Worm (Caenorhabditis elegans) whole organism, L2 larva: Measurements from ENCODE around the gene M04G7.1.
A peak's percentile ranks its signal among the peaks of the same experiment; 100 is the strongest.

ENCODE experiments used
- C34F6.9 ChIP-seq: fragments of 150-350 bp; optimal IDR thresholded peaks from 2 replicates; lab custom pipeline; 2014; ENCODE audit warnings: missing biosample characterization, missing genetic modification characterization
- R02D3.7 ChIP-seq: fragments of 150-350 bp; optimal IDR thresholded peaks from 2 replicates; lab custom pipeline; 2014; ENCODE audit warnings: missing biosample characterization, missing genetic modification characterization
- ZK546.5 ChIP-seq: sonication (generic microtip); optimal IDR thresholded peaks from 2 replicates; lab custom pipeline; 2017; ENCODE audit warnings: missing biosample characterization, missing genetic modification characterization
- alr-1 ChIP-seq: fragments of 150-350 bp; optimal IDR thresholded peaks from 2 replicates; lab custom pipeline; 2014; ENCODE audit warnings: missing biosample characterization, missing genetic modification characterization
- blmp-1 ChIP-seq: sonication (generic microtip); optimal IDR thresholded peaks from 2 replicates; lab custom pipeline; 2017; ENCODE audit warnings: missing genetic modification characterization, mild to moderate bottlenecking, missing compliant biosample characterization, antibody characterized with exemption, moderate library complexity; ENCODE audit not compliant: insufficient read depth
- ceh-16 ChIP-seq: fragments of 150-350 bp; optimal IDR thresholded peaks from 2 replicates; lab custom pipeline; 2014; ENCODE audit warnings: missing biosample characterization, missing genetic modification characterization
- crh-2 ChIP-seq: sonication (generic microtip); optimal IDR thresholded peaks from 2 replicates; lab custom pipeline; 2017; ENCODE audit warnings: missing biosample characterization, missing genetic modification characterization
- dmd-4 ChIP-seq: sonication (generic microtip); optimal IDR thresholded peaks from 2 replicates; lab custom pipeline; 2017; ENCODE audit warnings: missing biosample characterization, missing genetic modification characterization
- elt-1 ChIP-seq: fragments of 150-350 bp; optimal IDR thresholded peaks from 2 replicates; lab custom pipeline; 2014; ENCODE audit warnings: missing biosample characterization, missing genetic modification characterization
- fos-1 ChIP-seq: fragments of 150-350 bp; optimal IDR thresholded peaks from 2 replicates; lab custom pipeline; 2014; ENCODE audit warnings: missing biosample characterization, missing genetic modification characterization
- gmeb-1 ChIP-seq: fragments of 150-350 bp; optimal IDR thresholded peaks from 2 replicates; lab custom pipeline; 2014; ENCODE audit warnings: missing biosample characterization, missing genetic modification characterization
- lin-11 ChIP-seq: fragments of 150-350 bp; sonication (generic microtip); optimal IDR thresholded peaks from 2 replicates; lab custom pipeline; 2014; ENCODE audit warnings: missing biosample characterization, missing genetic modification characterization, inconsistent platforms, mixed read lengths
- lin-13 ChIP-seq: fragments of 150-350 bp; optimal IDR thresholded peaks from 2 replicates; lab custom pipeline; 2014; ENCODE audit warnings: missing biosample characterization, missing genetic modification reagents, missing genetic modification characterization
- lsy-2 ChIP-seq, 2 experiments: fragments of 150-350 bp in 1 of 2; sonication (generic microtip) in 1 of 2; optimal IDR thresholded peaks; 2 replicates each; lab custom pipeline; 2014 to 2017; ENCODE audit warnings: missing biosample characterization in 2 of 2, missing genetic modification characterization in 2 of 2
- mab-5 ChIP-seq: fragments of 150-350 bp; optimal IDR thresholded peaks from 2 replicates; lab custom pipeline; 2014; ENCODE audit warnings: missing biosample characterization, missing genetic modification characterization
- mbf-1 ChIP-seq: sonication (generic microtip); optimal IDR thresholded peaks from 2 replicates; lab custom pipeline; 2017; ENCODE audit warnings: missing biosample characterization, missing genetic modification characterization
- nhr-10 ChIP-seq: sonication (generic microtip); optimal IDR thresholded peaks from 2 replicates; lab custom pipeline; 2017; ENCODE audit warnings: missing biosample characterization, missing genetic modification characterization
- nhr-11 ChIP-seq: fragments of 150-350 bp; optimal IDR thresholded peaks from 2 replicates; lab custom pipeline; 2014; ENCODE audit warnings: missing biosample characterization, missing genetic modification characterization
- nhr-12 ChIP-seq: fragments of 150-350 bp; optimal IDR thresholded peaks from 2 replicates; lab custom pipeline; 2014; ENCODE audit warnings: missing biosample characterization, missing genetic modification characterization
- nhr-129 ChIP-seq: fragments of 150-350 bp; optimal IDR thresholded peaks from 2 replicates; lab custom pipeline; 2014; ENCODE audit warnings: missing biosample characterization, missing genetic modification characterization
- nhr-23 ChIP-seq: fragments of 150-350 bp; optimal IDR thresholded peaks from 2 replicates; lab custom pipeline; 2014; ENCODE audit warnings: missing biosample characterization, missing genetic modification reagents, missing genetic modification characterization
- nhr-25 ChIP-seq: fragments of 150-350 bp; sonication (generic microtip); optimal IDR thresholded peaks from 3 replicates; lab custom pipeline; 2014; ENCODE audit warnings: missing biosample characterization, missing genetic modification characterization
- nhr-6 ChIP-seq: fragments of 150-350 bp; optimal IDR thresholded peaks from 2 replicates; lab custom pipeline; 2014; ENCODE audit warnings: missing biosample characterization, missing genetic modification characterization
- nhr-77 ChIP-seq: fragments of 150-350 bp; optimal IDR thresholded peaks from 2 replicates; lab custom pipeline; 2014; ENCODE audit warnings: missing biosample characterization, missing genetic modification characterization
- peb-1 ChIP-seq: fragments of 150-350 bp; optimal IDR thresholded peaks from 2 replicates; lab custom pipeline; 2014; ENCODE audit warnings: missing biosample characterization, missing genetic modification characterization
- sem-4 ChIP-seq: fragments of 150-350 bp; optimal IDR thresholded peaks from 2 replicates; lab custom pipeline; 2014; ENCODE audit warnings: missing biosample characterization, missing genetic modification reagents, missing genetic modification characterization
- snpc-4 ChIP-seq: fragments of 150-350 bp; optimal IDR thresholded peaks from 2 replicates; lab custom pipeline; 2014; ENCODE audit warnings: missing biosample characterization, missing genetic modification characterization
- unc-55 ChIP-seq: fragments of 150-350 bp; sonication (generic microtip); optimal IDR thresholded peaks from 3 replicates; lab custom pipeline; 2014; ENCODE audit warnings: missing biosample characterization, missing genetic modification reagents, missing genetic modification characterization
- unc-62 ChIP-seq: fragments of 150-350 bp; optimal IDR thresholded peaks from 2 replicates; lab custom pipeline; 2014; ENCODE audit warnings: missing biosample characterization, missing genetic modification reagents, missing genetic modification characterization
- ztf-11 ChIP-seq: sonication (generic microtip); optimal IDR thresholded peaks from 2 replicates; lab custom pipeline; 2017; ENCODE audit warnings: missing biosample characterization, missing genetic modification characterization
- ztf-4 ChIP-seq: fragments of 150-350 bp; optimal IDR thresholded peaks from 2 replicates; lab custom pipeline; 2014; ENCODE audit warnings: missing biosample characterization, missing genetic modification characterization

The M04G7.1 gene

ce11 chrIV:410420-410891 is 45.1 kb upstream of the M04G7.1 start, which contains the start of gene T07A9.12 (continued):
- TF ChIP-seq lin-11 (tag; lab: Kevin White, UChicago): no peak
- TF ChIP-seq mbf-1 (tag; lab: Kevin White, UChicago): no peak

- no peak for TF ChIP-seq nhr-129 (tag; lab: Kevin White, UChicago)
- TF ChIP-seq nhr-77 (tag; lab: Kevin White, UChicago): no peak
- no peak for TF ChIP-seq sem-4
- no peak for TF ChIP-seq alr-1 (tag; lab: Kevin White, UChicago)
- TF ChIP-seq elt-1 (tag; lab: Kevin White, UChicago): no peak
- TF ChIP-seq nhr-25 (tag; lab: Kevin White, UChicago): no peak
- TF ChIP-seq gmeb-1 (tag; lab: Kevin White, UChicago): no peak
- TF ChIP-seq nhr-12 (tag; lab: Kevin White, UChicago): no peak
- TF ChIP-seq dmd-4: no peak
- TF ChIP-seq snpc-4 (tag; lab: Kevin White, UChicago): no peak
- no peak for TF ChIP-seq peb-1
- TF ChIP-seq mab-5 (tag; lab: Kevin White, UChicago): no peak
- no peak for TF ChIP-seq blmp-1
- no peak for TF ChIP-seq nhr-23 (tag; lab: Kevin White, UChicago)
Observed at ce11 chrIV:419674-420073, 35.9 kb upstream of the M04G7.1 start, which contains the start of gene eri-1. Gene eri-1, minus strand, starts transcription at chrIV:419958.

ce11 chrIV:420686-421085 is 34.9 kb upstream of the M04G7.1 start:
- no peak for TF ChIP-seq mab-5 (tag; lab: Kevin White, UChicago)
- TF ChIP-seq, all 48 proteins: peak for 0

DNA sequence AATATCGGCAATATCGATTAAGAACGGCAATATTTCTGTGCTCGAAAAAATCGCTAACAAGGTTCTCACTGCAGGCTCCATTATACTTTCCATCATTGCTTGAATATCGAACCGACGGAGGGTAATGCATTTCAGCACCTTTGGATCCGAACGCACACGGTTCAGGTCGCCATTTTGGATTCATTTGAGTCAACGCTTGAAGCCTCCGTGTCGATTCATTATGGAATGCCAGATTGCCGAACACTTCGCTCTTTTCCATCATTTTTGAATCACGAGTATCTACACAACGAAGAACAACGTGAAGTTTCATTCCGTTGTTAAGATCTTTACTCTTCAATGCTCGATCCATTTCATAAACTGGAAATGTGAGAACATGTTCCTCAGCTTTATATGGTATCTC is 33.5 kb upstream of the M04G7.1 start:
- TF ChIP-seq lsy-2 (tag; optimal IDR thresholded peaks at IDR 0.05; lab: Kevin White, UChicago) (no peak), C34F6.9 (tag; lab: Kevin White, UChicago) (no peak), ceh-16 (no peak), crh-2 (tag; lab: Kevin White, UChicago) (no peak), unc-62 (no peak), fos-1 (tag; lab: Kevin White, UChicago) (no peak), ztf-11 (tag; lab: Kevin White, UChicago) (no peak), nhr-25 (tag; lab: Kevin White, UChicago) (no peak)
- TF ChIP-seq, all 48 proteins: peak for 0

DNA sequence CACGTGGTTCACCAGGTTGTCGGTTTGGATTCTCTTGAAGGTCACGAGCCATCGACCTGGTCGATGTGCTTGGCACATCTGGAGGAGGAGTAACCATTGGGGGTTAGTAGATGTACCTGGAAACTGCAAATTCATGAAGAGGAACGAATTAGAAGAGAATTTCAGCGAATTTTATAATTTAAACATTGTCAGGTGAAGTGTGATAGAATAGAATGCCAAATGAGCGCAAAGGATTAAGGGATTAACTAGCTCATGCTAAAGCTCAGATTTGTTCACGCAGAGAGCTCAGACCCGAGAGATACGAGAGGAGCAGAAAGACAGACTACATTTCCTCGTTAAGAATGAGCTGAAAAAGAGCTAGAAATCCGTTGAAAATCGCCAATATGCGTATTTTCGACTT is 30.5 kb upstream of the M04G7.1 start, which contains the start of gene daf-18:
daf-18 (minus strand) TSS at position 126 of the 400 bp plus-strand sequence.
- no peak for TF ChIP-seq nhr-23 (tag; lab: Kevin White, UChicago)
- no peak for TF ChIP-seq R02D3.7 (tag; lab: Kevin White, UChicago)
- no peak for TF ChIP-seq nhr-6
- no peak for TF ChIP-seq gmeb-1 (tag; lab: Kevin White, UChicago)
- no peak for TF ChIP-seq ztf-11 (tag; lab: Kevin White, UChicago)
- TF ChIP-seq unc-62: no peak
- TF ChIP-seq nhr-11 (tag; lab: Kevin White, UChicago): no peak
- TF ChIP-seq ZK546.5 (tag; lab: Kevin White, UChicago): no peak

DNA sequence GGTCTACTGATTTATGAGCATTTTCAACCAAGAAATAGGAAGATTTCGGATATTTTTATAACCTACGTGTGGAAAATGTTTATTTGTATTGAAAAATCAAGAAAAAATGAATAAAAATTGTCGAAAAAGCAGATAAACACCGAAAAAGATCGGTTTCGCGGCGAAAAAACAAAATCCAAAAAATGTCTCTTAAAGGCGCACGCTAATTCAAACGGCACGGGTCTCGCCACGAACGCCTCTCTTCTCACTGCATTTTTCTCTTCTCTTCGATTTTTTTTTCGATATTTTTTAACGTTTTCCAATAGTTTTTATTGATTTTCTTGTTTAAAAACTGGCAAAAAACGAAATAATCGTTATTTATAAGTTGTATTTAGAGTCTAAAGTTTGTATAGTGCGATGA is 30.0 kb upstream of the M04G7.1 start:
- TF ChIP-seq blmp-1: no peak
- TF ChIP-seq nhr-11 (tag; lab: Kevin White, UChicago): no peak
- TF ChIP-seq nhr-129 (tag; lab: Kevin White, UChicago): peak; percentile 38
- no peak for TF ChIP-seq nhr-10
- TF ChIP-seq unc-55: peak; percentile 66
- TF ChIP-seq mbf-1 (tag; lab: Kevin White, UChicago): no peak
- no peak for TF ChIP-seq sem-4
- peak; percentile 59 for TF ChIP-seq C34F6.9 (tag; lab: Kevin White, UChicago)
- peak; percentile 6 for TF ChIP-seq ztf-4 (tag; lab: Kevin White, UChicago)
- peak; percentile 52 for TF ChIP-seq gmeb-1 (tag; lab: Kevin White, UChicago)
- TF ChIP-seq nhr-23 (tag; lab: Kevin White, UChicago): no peak
- TF ChIP-seq snpc-4 (tag; lab: Kevin White, UChicago): peak; percentile 5
- peak in 1 of 2 experiments; percentile 67 for TF ChIP-seq lsy-2 (tag; optimal IDR thresholded peaks at IDR 0.05; lab: Kevin White, UChicago)
- TF ChIP-seq crh-2 (tag; lab: Kevin White, UChicago): peak; percentile 22
- peak; percentile 41 for TF ChIP-seq lin-13
